Worm (Caenorhabditis elegans) whole organism, L4 larva: ENCODE results near the gene C42D8.1.

Source experiments
- F26F4.8 ChIP-seq: fragments of 200-800 bp; sonication (Bioruptor generic); conservative IDR thresholded peaks from 2 replicates; pipeline ENCODE4 v1.3.6; 2022; ENCODE audit warnings: missing genetic modification characterization, missing compliant biosample characterization
- F37D6.2 ChIP-seq: sonication (generic microtip); optimal IDR thresholded peaks from 2 replicates; lab custom pipeline; 2016; ENCODE audit warnings: mild to moderate bottlenecking, missing genetic modification characterization, missing compliant biosample characterization
- F49E8.2 ChIP-seq: sonication (generic microtip); optimal IDR thresholded peaks from 2 replicates; lab custom pipeline; 2016; ENCODE audit warnings: missing compliant biosample characterization, mild to moderate bottlenecking, missing genetic modification characterization, borderline replicate concordance
- T20F7.1 ChIP-seq: fragments of 200-800 bp; sonication (Bioruptor generic); optimal IDR thresholded peaks from 2 replicates; lab custom pipeline; 2018; ENCODE audit warnings: mild to moderate bottlenecking, missing genetic modification characterization, missing compliant biosample characterization
- Y105C5A.15 ChIP-seq: fragments of 200-800 bp; sonication (Bioruptor generic); IDR thresholded peaks from 2 replicates; pipeline ENCODE4 v1.3.6; 2022; ENCODE audit warnings: missing genetic modification characterization, missing compliant biosample characterization
- Y48G9A.11 ChIP-seq: fragments of 200-800 bp; sonication (Bioruptor generic); IDR thresholded peaks from 2 replicates; pipeline ENCODE4 v1.3.6; 2022; ENCODE audit warnings: missing genetic modification reagents, missing genetic modification characterization, missing compliant biosample characterization
- ZK337.2 ChIP-seq: fragments of 200-800 bp; sonication (Bioruptor generic); IDR thresholded peaks from 2 replicates; pipeline ENCODE4 v1.3.6; 2022; ENCODE audit warnings: missing genetic modification reagents, missing genetic modification characterization, missing compliant biosample characterization
- aha-1 ChIP-seq: fragments of 150-350 bp; peaks from one replicate; lab custom pipeline; 2014; ENCODE audit warnings: missing biosample characterization, missing genetic modification characterization
- aly-2 ChIP-seq: sonication (generic microtip); optimal IDR thresholded peaks from 2 replicates; lab custom pipeline; 2018; ENCODE audit warnings: missing biosample characterization, missing genetic modification characterization
- ama-1 ChIP-seq: fragments of 150-350 bp; optimal IDR thresholded peaks from 2 replicates; lab custom pipeline; 2014; ENCODE audit warnings: inconsistent platforms, mixed read lengths
- arid-1 ChIP-seq: fragments of 200-800 bp; sonication (Bioruptor generic); conservative IDR thresholded peaks from 2 replicates; pipeline ENCODE4 v1.3.6; 2022; ENCODE audit warnings: missing genetic modification reagents, missing genetic modification characterization, missing compliant biosample characterization
- ceh-20 ChIP-seq: fragments of 200-800 bp; sonication (Bioruptor generic); IDR thresholded peaks from 2 replicates; pipeline ENCODE4 v1.3.6; 2022; ENCODE audit warnings: missing genetic modification reagents, missing genetic modification characterization, missing compliant biosample characterization
- ceh-28 ChIP-seq: fragments of 150-350 bp; optimal IDR thresholded peaks from 2 replicates; lab custom pipeline; 2014; ENCODE audit warnings: missing biosample characterization, missing genetic modification reagents, missing genetic modification characterization
- ceh-62 ChIP-seq: sonication (generic microtip); optimal IDR thresholded peaks from 2 replicates; lab custom pipeline; 2017; ENCODE audit warnings: missing biosample characterization, missing genetic modification characterization
- daf-12 ChIP-seq: fragments of 150-350 bp; optimal IDR thresholded peaks from 2 replicates; lab custom pipeline; 2014; ENCODE audit warnings: missing biosample characterization, missing genetic modification reagents, missing genetic modification characterization
- daf-19 ChIP-seq: fragments of 200-800 bp; sonication (Bioruptor generic); conservative IDR thresholded peaks from 2 replicates; pipeline ENCODE4 v1.3.6; 2022; ENCODE audit warnings: missing genetic modification characterization, missing compliant biosample characterization
- dmd-6 ChIP-seq: fragments of 200-800 bp; sonication (Bioruptor generic); IDR thresholded peaks from 2 replicates; pipeline ENCODE4 v1.3.6; 2022; ENCODE audit warnings: missing genetic modification reagents, missing genetic modification characterization, missing compliant biosample characterization
- egl-43 ChIP-seq: fragments of 200-800 bp; sonication (Bioruptor generic); IDR thresholded peaks from 2 replicates; pipeline ENCODE4 v1.3.6; 2022; ENCODE audit warnings: missing genetic modification reagents, missing genetic modification characterization, missing compliant biosample characterization
- hif-1 ChIP-seq, 2 experiments: sonication (generic microtip); optimal IDR thresholded peaks; 2 replicates each; lab custom pipeline; 2016 to 2017; ENCODE audit warnings: missing compliant biosample characterization in 2 of 2, missing genetic modification characterization in 2 of 2, missing genetic modification reagents in 2 of 2, missing genotype in 2 of 2, mild to moderate bottlenecking in 1 of 2
- hlh-30 ChIP-seq: sonication (generic microtip); optimal IDR thresholded peaks from 2 replicates; lab custom pipeline; 2017; ENCODE audit warnings: antibody characterized with exemption, mild to moderate bottlenecking, missing genetic modification characterization, missing compliant biosample characterization; ENCODE audit not compliant: insufficient read depth
- hmg-1.1 ChIP-seq: fragments of 200-800 bp; sonication (Bioruptor generic); IDR thresholded peaks from 2 replicates; pipeline ENCODE4 v1.3.6; 2022; ENCODE audit warnings: missing genetic modification reagents, missing genetic modification characterization, missing compliant biosample characterization
- lim-7 ChIP-seq: fragments of 200-800 bp; sonication (Bioruptor generic); IDR thresholded peaks from 2 replicates; pipeline ENCODE4 v1.3.6; 2022; ENCODE audit warnings: missing genetic modification characterization, missing compliant biosample characterization
- lin-1 ChIP-seq: fragments of 200-800 bp; sonication (Bioruptor generic); IDR thresholded peaks from 2 replicates; pipeline ENCODE4 v1.3.6; 2022; ENCODE audit warnings: missing genetic modification reagents, missing genetic modification characterization, missing compliant biosample characterization
- lin-13 ChIP-seq: fragments of 150-350 bp; optimal IDR thresholded peaks from 2 replicates; lab custom pipeline; 2014; ENCODE audit warnings: missing biosample characterization, missing genetic modification reagents, missing genetic modification characterization
- lin-39 ChIP-seq: fragments of 150-350 bp; optimal IDR thresholded peaks from 2 replicates; lab custom pipeline; 2014; ENCODE audit warnings: missing biosample characterization, missing genetic modification reagents, missing genetic modification characterization
- madf-5 ChIP-seq, 2 experiments: fragments of 200-800 bp; sonication (Bioruptor generic); IDR thresholded peaks; 2 replicates each; pipeline ENCODE4 v1.3.6; 2022; ENCODE audit warnings: missing compliant biosample characterization in 2 of 2, missing genetic modification characterization in 2 of 2
- mdl-1 ChIP-seq, 2 experiments: fragments of 150-350 bp in 1 of 2; sonication (generic microtip) in 1 of 2; optimal IDR thresholded peaks; 2 replicates each; lab custom pipeline; 2014 to 2017; ENCODE audit warnings: missing biosample characterization in 2 of 2, missing genetic modification characterization in 2 of 2
- mep-1 ChIP-seq: fragments of 150-350 bp; sonication (generic microtip); optimal IDR thresholded peaks from 3 replicates; lab custom pipeline; 2014; ENCODE audit warnings: missing biosample characterization, missing genetic modification characterization
- mxl-2 ChIP-seq: fragments of 200-800 bp; sonication (Bioruptor generic); conservative IDR thresholded peaks from 2 replicates; pipeline ENCODE4 v1.3.6; 2022; ENCODE audit warnings: missing genetic modification reagents, missing genetic modification characterization, missing compliant biosample characterization
- nhr-10 ChIP-seq: fragments of 150-350 bp; optimal IDR thresholded peaks from 2 replicates; lab custom pipeline; 2014; ENCODE audit warnings: missing biosample characterization, missing genetic modification characterization
- nhr-102 ChIP-seq: sonication (generic microtip); optimal IDR thresholded peaks from 2 replicates; lab custom pipeline; 2016; ENCODE audit warnings: mild to moderate bottlenecking, missing genetic modification characterization, moderate library complexity, missing compliant biosample characterization
- nhr-11 ChIP-seq: fragments of 150-350 bp; optimal IDR thresholded peaks from 2 replicates; lab custom pipeline; 2014; ENCODE audit warnings: missing biosample characterization, missing genetic modification characterization
- nhr-237 ChIP-seq: sonication (generic microtip); optimal IDR thresholded peaks from 2 replicates; lab custom pipeline; 2017; ENCODE audit warnings: missing biosample characterization, missing genetic modification characterization
- nhr-28 ChIP-seq: fragments of 150-350 bp; optimal IDR thresholded peaks from 2 replicates; lab custom pipeline; 2014; ENCODE audit warnings: missing biosample characterization, missing genetic modification characterization
- nhr-42 ChIP-seq: fragments of 200-800 bp; sonication (Bioruptor generic); IDR thresholded peaks from 2 replicates; pipeline ENCODE4 v1.3.6; 2022; ENCODE audit warnings: missing genetic modification characterization, missing compliant biosample characterization
- nhr-6 ChIP-seq: fragments of 150-350 bp; optimal IDR thresholded peaks from 2 replicates; lab custom pipeline; 2014; ENCODE audit warnings: missing biosample characterization, missing genetic modification characterization
- nhr-77 ChIP-seq: fragments of 150-350 bp; optimal IDR thresholded peaks from 2 replicates; lab custom pipeline; 2014; ENCODE audit warnings: missing biosample characterization, missing genetic modification characterization
- pha-4 ChIP-seq, 2 experiments: fragments of 150-350 bp in 1 of 2; fragments of 200-800 bp in 1 of 2; sonication (Bioruptor generic) in 1 of 2; IDR thresholded peaks in 1 of 2; optimal IDR thresholded peaks in 1 of 2; 2 replicates each; pipeline versions ENCODE4 v1.3.6 to Lab custom; 2014 to 2022; ENCODE audit warnings: missing genetic modification characterization in 2 of 2, missing genetic modification reagents in 2 of 2, missing biosample characterization in 1 of 2, missing compliant biosample characterization in 1 of 2
- php-3 ChIP-seq: fragments of 200-800 bp; sonication (Bioruptor generic); IDR thresholded peaks from 2 replicates; pipeline ENCODE4 v1.3.6; 2022; ENCODE audit warnings: missing genetic modification reagents, missing genetic modification characterization, missing compliant biosample characterization
- rbr-2 ChIP-seq: sonication (generic microtip); optimal IDR thresholded peaks from 2 replicates; lab custom pipeline; 2016; ENCODE audit warnings: missing genotype, missing genetic modification characterization, missing compliant biosample characterization
- set-16 ChIP-seq: fragments of 200-800 bp; sonication (Bioruptor generic); IDR thresholded peaks from 2 replicates; pipeline ENCODE4 v1.3.6; 2022; ENCODE audit warnings: missing genetic modification reagents, missing genetic modification characterization, missing compliant biosample characterization
- snpc-1.2 ChIP-seq: fragments of 200-800 bp; sonication (Bioruptor generic); IDR thresholded peaks from 2 replicates; pipeline ENCODE4 v1.3.6; 2022; ENCODE audit warnings: missing genetic modification reagents, missing genetic modification characterization, missing compliant biosample characterization
- spr-1 ChIP-seq: sonication (generic microtip); optimal IDR thresholded peaks from 2 replicates; lab custom pipeline; 2016; ENCODE audit warnings: mild to moderate bottlenecking, missing genetic modification characterization, missing compliant biosample characterization
- tag-97 ChIP-seq: fragments of 200-800 bp; sonication (Bioruptor generic); IDR thresholded peaks from 2 replicates; pipeline ENCODE4 v1.3.6; 2022; ENCODE audit warnings: missing genetic modification characterization, missing compliant biosample characterization
- unc-130 ChIP-seq: sonication (generic microtip); optimal IDR thresholded peaks from 2 replicates; lab custom pipeline; 2016; ENCODE audit warnings: missing genetic modification reagents, missing genetic modification characterization, missing compliant biosample characterization
- unc-39 ChIP-seq: sonication (generic microtip); optimal IDR thresholded peaks from 2 replicates; lab custom pipeline; 2017; ENCODE audit warnings: missing biosample characterization, missing genetic modification characterization
- unc-62 ChIP-seq, 3 experiments: fragments of 150-350 bp in 1 of 3; sonication (generic microtip); optimal IDR thresholded peaks in 2 of 3; peaks in 1 of 3; 1 replicate in 1 of 3; 2 replicates in 2 of 3; lab custom pipeline; 2014 to 2017; ENCODE audit warnings: missing biosample characterization in 3 of 3, missing genetic modification characterization in 3 of 3, missing genetic modification reagents in 3 of 3, missing genotype in 1 of 3
- vab-7 ChIP-seq: fragments of 200-800 bp; sonication (Bioruptor generic); IDR thresholded peaks from 2 replicates; pipeline ENCODE4 v1.3.6; 2022; ENCODE audit warnings: missing genetic modification reagents, missing genetic modification characterization, missing compliant biosample characterization
- zfp-2 ChIP-seq: sonication (generic microtip); optimal IDR thresholded peaks from 2 replicates; lab custom pipeline; 2016; ENCODE audit warnings: mild to moderate bottlenecking, missing genetic modification characterization, missing compliant biosample characterization
- zip-11 ChIP-seq: fragments of 200-800 bp; sonication (Bioruptor generic); IDR thresholded peaks from 2 replicates; pipeline ENCODE4 v1.3.6; 2022; ENCODE audit warnings: missing genetic modification characterization, missing compliant biosample characterization
- ztf-11 ChIP-seq: fragments of 150-350 bp; optimal IDR thresholded peaks from 2 replicates; lab custom pipeline; 2014; ENCODE audit warnings: missing biosample characterization, missing genetic modification characterization

C42D8.1 gene

DNA sequence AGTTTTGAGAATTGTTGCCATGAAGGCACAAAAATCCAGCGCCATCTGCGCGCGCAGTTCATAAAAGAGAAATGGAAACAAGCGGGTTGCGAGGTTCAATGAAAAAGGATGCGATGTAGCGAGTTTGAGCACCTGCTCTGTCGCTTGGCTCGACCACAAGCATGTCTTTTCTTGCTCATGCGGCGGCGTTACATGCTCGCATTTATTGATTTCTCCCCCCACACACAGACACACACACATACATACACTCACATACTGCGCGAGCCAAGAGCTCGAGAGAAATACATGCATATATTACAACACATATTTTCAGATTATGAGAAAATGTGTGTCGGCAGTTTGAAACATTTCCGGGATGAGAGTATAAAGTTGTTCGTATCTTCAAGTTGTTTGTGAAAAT, 12.5 kb downstream of the C42D8.1 start (continued):
- no peak for TF ChIP-seq hif-1 (tag; optimal IDR thresholded peaks at IDR 0.05; lab: Kevin White, UChicago)
- 0 out of 2 replicates have a peak, but pooled peaks have one; percentile 22 for TF ChIP-seq vab-7
- no peak for TF ChIP-seq mxl-2 (GFP tag; lab: Robert Waterston, UW)
- no peak for TF ChIP-seq set-16
- TF ChIP-seq tag-97 = no peak
- no peak for TF ChIP-seq Y105C5A.15
- no peak for TF ChIP-seq F37D6.2 (tag; lab: Kevin White, UChicago)
- TF ChIP-seq hmg-1.1 (GFP tag; lab: Robert Waterston, UW) = peak; percentile 47; the same call in 1 of the 2 replicates
- no peak for TF ChIP-seq T20F7.1 (GFP tag; lab: Kevin White, UChicago)
- no peak for TF ChIP-seq nhr-6 (tag; lab: Kevin White, UChicago)
- TF ChIP-seq ceh-62 (tag; lab: Kevin White, UChicago) = no peak
- no peak for TF ChIP-seq dmd-6 (GFP tag; lab: Robert Waterston, UW)
- no peak for TF ChIP-seq ceh-28
- TF ChIP-seq spr-1 (tag; lab: Kevin White, UChicago) = no peak
- peak; percentile 34 for TF ChIP-seq mep-1
- TF ChIP-seq daf-19 = no peak
- TF ChIP-seq ZK337.2 = no peak
- TF ChIP-seq snpc-1.2 (GFP tag; lab: Robert Waterston, UW) = no peak
- no peak for TF ChIP-seq nhr-77 (tag; lab: Kevin White, UChicago)
- TF ChIP-seq rbr-2 (tag; lab: Kevin White, UChicago) = peak; percentile 21
- no peak for TF ChIP-seq pha-4 (GFP tag; IDR thresholded peaks at IDR 0.05; lab: Robert Waterston, UW)
- no peak for TF ChIP-seq pha-4 (tag; optimal IDR thresholded peaks at IDR 0.05; lab: Kevin White, UChicago)
- peak; percentile 55 for TF ChIP-seq nhr-11 (tag; lab: Kevin White, UChicago)
- TF ChIP-seq lin-39 = no peak
- TF ChIP-seq aha-1 (tag; lab: Kevin White, UChicago) = peak; percentile 91

ce11 chrX:5122369-5122768, 13.1 kb downstream of the C42D8.1 start:
- TF ChIP-seq nhr-102 (tag; lab: Kevin White, UChicago) (no peak), lin-13 (GFP tag; lab: Kevin White, UChicago) (no peak), nhr-237 (tag; lab: Kevin White, UChicago) (no peak), spr-1 (tag; lab: Kevin White, UChicago) (no peak), pha-4 (GFP tag; IDR thresholded peaks at IDR 0.05; lab: Robert Waterston, UW) (0 out of 2 replicates have a peak, but pooled peaks have one; percentile 16), pha-4 (tag; optimal IDR thresholded peaks at IDR 0.05; lab: Kevin White, UChicago) (no peak), mdl-1 (tag; optimal IDR thresholded peaks at IDR 0.05; lab: Kevin White, UChicago) (peak in 1 of 2 experiments; percentile 45), lim-7 (GFP tag; lab: Robert Waterston, UW) (no peak), ztf-11 (no peak), F26F4.8 (GFP tag; lab: Robert Waterston, UW) (no peak), daf-12 (tag; lab: Kevin White, UChicago) (no peak), hlh-30 (tag; lab: Kevin White, UChicago) (peak; percentile 69), php-3 (no peak), arid-1 (GFP tag; lab: Robert Waterston, UW) (no peak), madf-5 (GFP tag; IDR thresholded peaks at IDR 0.05; lab: Robert Waterston, UW) (no peak), unc-62 (GFP tag; optimal IDR thresholded peaks at IDR 0.05 in 1 of 2; lab: Kevin White, UChicago) (no peak), unc-62 (tag; optimal IDR thresholded peaks at IDR 0.05; lab: Kevin White, UChicago) (no peak), nhr-42 (GFP tag; lab: Robert Waterston, UW) (no peak), nhr-28 (tag; lab: Kevin White, UChicago) (peak; percentile 49), unc-39 (no peak), zfp-2 (tag; lab: Kevin White, UChicago) (no peak), ceh-20 (GFP tag; lab: Robert Waterston, UW) (peak; percentile 53; the same call in 1 of the 2 replicates), unc-130 (GFP tag; lab: Kevin White, UChicago) (no peak), F49E8.2 (no peak), rbr-2 (tag; lab: Kevin White, UChicago) (no peak), nhr-6 (tag; lab: Kevin White, UChicago) (no peak), nhr-10 (tag; lab: Kevin White, UChicago) (no peak), Y48G9A.11 (GFP tag; lab: Robert Waterston, UW) (no peak), lin-1 (peak; percentile 81), lin-39 (no peak), zip-11 (GFP tag; lab: Robert Waterston, UW) (no peak), ama-1 (lab: Kevin White, UChicago) (no peak), egl-43 (GFP tag; lab: Robert Waterston, UW) (no peak), aly-2 (tag; lab: Kevin White, UChicago) (no peak)
